Fruit fly (Drosophila melanogaster): ENCODE measurements around the gene CG12289.

Gene CG12289

dm6 chr3L:11493090-11493807, 35.0 kb upstream of the CG12289 start (continued):
- TF ChIP-seq fd59A (GFP tag; optimal IDR thresholded peaks at IDR 0.05) (no peak), Gug (GFP tag; IDR thresholded peaks at IDR 0.05) (no peak), ss (GFP tag; optimal IDR thresholded peaks at IDR 0.05) (peak; percentile 22 to 60), Hr4 (GFP tag; optimal IDR thresholded peaks at IDR 0.05) (peak; percentile 54), CG34406 (GFP tag; optimal IDR thresholded peaks at IDR 0.05) (peak; percentile 44), dac (GFP tag; optimal IDR thresholded peaks at IDR 0.05) (no peak), Sox102F (GFP tag; optimal IDR thresholded peaks at IDR 0.05) (peak; percentile 15), CG6854 (GFP tag; optimal IDR thresholded peaks at IDR 0.05) (peak; percentile 80), Eip93F (GFP tag; optimal IDR thresholded peaks at IDR 0.05) (no peak), pdm3 (GFP tag; optimal IDR thresholded peaks at IDR 0.05) (peak; percentile 45), fd85E (GFP tag; optimal IDR thresholded peaks at IDR 0.05) (peak; percentile 40), CG4318 (GFP tag; optimal IDR thresholded peaks at IDR 0.05) (no peak), Lpt (GFP tag; optimal IDR thresholded peaks at IDR 0.05) (no peak), CG8319 (GFP tag; optimal IDR thresholded peaks at IDR 0.05) (no peak)

DNA sequence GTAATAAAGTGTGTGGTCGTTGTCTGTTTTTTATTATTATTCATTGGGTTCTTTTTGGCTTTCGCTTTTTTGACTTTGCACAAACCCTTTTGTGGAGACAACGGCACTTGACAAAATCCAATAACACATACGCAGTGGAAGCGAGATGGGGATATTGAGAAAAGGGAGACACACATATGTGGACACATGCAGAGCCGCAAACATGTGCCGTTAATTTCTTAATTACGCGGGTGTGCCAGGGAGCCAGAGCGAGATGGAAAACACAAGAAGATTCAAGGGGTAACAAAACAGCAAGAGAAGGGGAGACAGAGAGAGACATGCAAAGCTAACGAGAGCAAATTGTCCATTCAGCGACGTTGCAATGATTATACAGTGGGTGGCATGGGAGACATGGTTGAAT, 34.2 kb upstream of the CG12289 start:
- 0 out of 3 replicates have a peak, but pooled peaks have one; percentile 11 for TF ChIP-seq eg (GFP tag; IDR thresholded peaks at IDR 0.05)
- TF ChIP-seq fkh (GFP tag; optimal IDR thresholded peaks at IDR 0.05), result peak; percentile 38
- TF ChIP-seq Blimp-1 (GFP tag; optimal IDR thresholded peaks at IDR 0.05), result peak; percentile 52
- no peak for TF ChIP-seq CG3032 (tag; optimal IDR thresholded peaks at IDR 0.05)
- no peak for TF ChIP-seq CG31627 (GFP tag; optimal IDR thresholded peaks at IDR 0.05)
- peak in 1 of 2 experiments; percentile 16 for TF ChIP-seq ss (GFP tag; optimal IDR thresholded peaks at IDR 0.05)
- 0 out of 2 replicates have a peak, but pooled peaks have one; percentile 6 for TF ChIP-seq CG15336 (GFP tag; IDR thresholded peaks at IDR 0.05)
- no peak for TF ChIP-seq salr (GFP tag; optimal IDR thresholded peaks at IDR 0.05)
- no peak for TF ChIP-seq CG6792 (GFP tag; optimal IDR thresholded peaks at IDR 0.05)
- peak; percentile 43 for TF ChIP-seq vri (GFP tag; optimal IDR thresholded peaks at IDR 0.05)
- TF ChIP-seq CG6163 (GFP tag; IDR thresholded peaks at IDR 0.05), result 0 out of 3 replicates have a peak, but pooled peaks have one; percentile 17
- peak; percentile 42 for TF ChIP-seq Eip78C (GFP tag)

DNA sequence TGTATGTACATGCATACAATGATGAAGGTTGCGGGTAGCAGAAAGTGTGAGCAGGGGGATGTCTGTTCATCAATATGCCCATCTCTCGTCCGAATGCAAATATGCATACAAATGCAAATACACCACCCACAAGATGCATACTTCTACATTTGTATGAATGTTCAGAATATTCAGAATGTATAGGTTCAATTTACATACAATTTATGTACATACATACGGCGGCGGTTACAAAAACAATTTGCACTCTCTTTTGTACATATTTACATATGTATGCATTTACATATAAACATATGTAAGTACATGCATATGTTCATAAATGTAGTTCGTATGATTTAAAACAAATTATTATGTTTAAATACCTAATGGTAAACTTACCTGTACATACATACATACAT, 33.6 kb upstream of the CG12289 start:
- no peak for TF ChIP-seq CG9139 (GFP tag; optimal IDR thresholded peaks at IDR 0.05)
- TF ChIP-seq Hr4 (GFP tag; optimal IDR thresholded peaks at IDR 0.05), result no peak
- no peak for TF ChIP-seq CG10631 (GFP tag; optimal IDR thresholded peaks at IDR 0.05)
- TF ChIP-seq Hr39 (GFP tag; optimal IDR thresholded peaks at IDR 0.05), result no peak
- no peak for TF ChIP-seq CG15336 (GFP tag; IDR thresholded peaks at IDR 0.05)
- TF ChIP-seq CG16779 (tag; optimal IDR thresholded peaks at IDR 0.05), result no peak
- TF ChIP-seq Smox (GFP tag; optimal IDR thresholded peaks at IDR 0.05), result no peak
- TF ChIP-seq fd59A (GFP tag; optimal IDR thresholded peaks at IDR 0.05), result no peak
- no peak for TF ChIP-seq Blimp-1 (GFP tag; optimal IDR thresholded peaks at IDR 0.05)
- no peak for TF ChIP-seq CG4318 (GFP tag; optimal IDR thresholded peaks at IDR 0.05)
- no peak for TF ChIP-seq CG8632 (GFP tag; optimal IDR thresholded peaks at IDR 0.05)
- TF ChIP-seq CG6276 (GFP tag; optimal IDR thresholded peaks at IDR 0.05), result no peak
- TF ChIP-seq dsx (GFP tag; optimal IDR thresholded peaks at IDR 0.05; ENCODE audit: poor library complexity, severe bottlenecking), result no peak
- TF ChIP-seq topi (GFP tag; optimal IDR thresholded peaks at IDR 0.05), result no peak
- TF ChIP-seq CG1621 (tag; optimal IDR thresholded peaks at IDR 0.05), result no peak
- TF ChIP-seq Hr38 (GFP tag; optimal IDR thresholded peaks at IDR 0.05), result no peak
- TF ChIP-seq acj6 (GFP tag; optimal IDR thresholded peaks at IDR 0.05), result no peak

All from whole organism, prepupa.